Fruit fly (Drosophila melanogaster) whole organism, adult: ENCODE data around the gene Sp1.

Experiments
- CG11617 ChIP-seq: fragments of 200-800 bp; sonication (Bioruptor generic); optimal IDR thresholded peaks from 2 replicates; lab custom pipeline; 2017; ENCODE audit warnings: mild to moderate bottlenecking, missing biosample characterization, missing genetic modification reagents, missing genetic modification characterization
- CG12768 ChIP-seq: fragments of 200-800 bp; sonication (Bioruptor generic); optimal IDR thresholded peaks from 2 replicates; lab custom pipeline; 2017; ENCODE audit warnings: missing biosample characterization, missing genetic modification characterization, mild to moderate bottlenecking, moderate library complexity, missing genetic modification reagents
- CG1620 ChIP-seq: fragments of 200-800 bp; sonication (Bioruptor generic); optimal IDR thresholded peaks from 2 replicates; lab custom pipeline; 2016; ENCODE audit warnings: missing biosample characterization, missing genetic modification characterization
- CG5204 ChIP-seq: fragments of 200-800 bp; sonication (Bioruptor generic); optimal IDR thresholded peaks from 2 replicates; lab custom pipeline; 2016; ENCODE audit warnings: missing biosample characterization, missing genetic modification characterization
- CG7101 ChIP-seq: fragments of 200-800 bp; sonication (Bioruptor generic); optimal IDR thresholded peaks from 2 replicates; lab custom pipeline; 2018; ENCODE audit warnings: missing biosample characterization, mild to moderate bottlenecking, missing genetic modification characterization, moderate library complexity
- Crg-1 ChIP-seq: fragments of 200-800 bp; sonication (Bioruptor generic); optimal IDR thresholded peaks from 2 replicates; lab custom pipeline; 2016; ENCODE audit warnings: missing biosample characterization, missing genetic modification characterization
- bab1 ChIP-seq: fragments of 200-800 bp; sonication (Bioruptor generic); optimal IDR thresholded peaks from 3 replicates; lab custom pipeline; 2019; ENCODE audit warnings: missing biosample characterization, mild to moderate bottlenecking, missing genetic modification characterization, moderate library complexity
- cnc ChIP-seq, 2 experiments: fragments of >200 bp; optimal IDR thresholded peaks; 2 replicates each; lab custom pipeline; 2017
- kay ChIP-seq: fragments of 200-800 bp; sonication (Bioruptor generic); peaks from one replicate; lab custom pipeline; 2016; ENCODE audit warnings: missing biosample characterization, missing genetic modification characterization, borderline replicate concordance
- ovo ChIP-seq: fragments of 200-800 bp; sonication (Bioruptor generic); optimal IDR thresholded peaks from 2 replicates; lab custom pipeline; 2016; ENCODE audit warnings: missing biosample characterization, missing genetic modification characterization
- tj ChIP-seq: fragments of 200-800 bp; sonication (Bioruptor generic); optimal IDR thresholded peaks from 3 replicates; lab custom pipeline; 2017; ENCODE audit warnings: missing biosample characterization, mild to moderate bottlenecking, missing genetic modification characterization, moderate library complexity

DNA sequence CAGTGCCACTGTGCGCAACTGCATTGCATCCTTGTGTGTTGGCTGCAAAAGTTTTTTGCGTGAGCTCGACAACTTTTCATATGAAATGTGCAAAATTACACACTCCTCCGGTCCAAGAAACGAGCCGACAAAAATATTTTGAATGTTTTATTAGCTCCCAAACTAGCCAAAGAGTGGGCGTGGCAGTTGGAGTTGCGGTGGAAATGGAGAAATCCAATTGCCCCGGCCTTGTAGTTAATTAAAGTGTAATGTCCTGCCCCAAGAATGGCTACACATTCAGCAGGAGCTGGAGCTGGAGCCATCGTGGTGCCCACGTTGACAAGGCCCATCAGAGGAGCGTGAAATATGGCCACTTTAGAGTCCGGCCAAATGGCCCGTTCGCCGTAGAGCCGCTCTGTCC, 53.5 kb downstream of the Sp1 start, which contains the start of gene CARPB:
- no peak for TF ChIP-seq tj (GFP tag; lab: Kevin White, UChicago)
- no peak for TF ChIP-seq CG1620 (GFP tag; lab: Kevin White, UChicago)
- TF ChIP-seq kay (GFP tag; lab: Kevin White, UChicago) = no peak
- TF ChIP-seq CG11617 (GFP tag; lab: Kevin White, UChicago) = no peak
- TF ChIP-seq cnc (optimal IDR thresholded peaks at IDR 0.05; lab: Kevin White, UChicago) = no peak
- no peak for TF ChIP-seq CG12768 (GFP tag; lab: Kevin White, UChicago)
- no peak for TF ChIP-seq ovo (GFP tag; lab: Kevin White, UChicago)
- TF ChIP-seq Crg-1 (GFP tag; lab: Kevin White, UChicago) = no peak
- no peak for TF ChIP-seq CG7101
- TF ChIP-seq bab1 (GFP tag; lab: Kevin White, UChicago) = no peak
- no peak for TF ChIP-seq CG5204 (GFP tag; lab: Kevin White, UChicago)
